Fruit fly (Drosophila melanogaster) whole organism, embryonic: ENCODE results near the gene Eip93F.

ENCODE experiments used
- Antp ChIP-seq: fragments of 200-800 bp; sonication (Bioruptor generic); optimal IDR thresholded peaks from 3 replicates; lab custom pipeline; 2016; ENCODE audit warnings: missing biosample characterization, missing genetic modification characterization
- Awh ChIP-seq: fragments of 200-800 bp; sonication (Bioruptor generic); IDR thresholded peaks from 2 replicates; pipeline ENCODE4, ENCODE4 v1.3.6; 2022; ENCODE audit warnings: missing biosample characterization, missing genetic modification characterization
- Bdp1 ChIP-seq: fragments of 200-800 bp; sonication (Bioruptor generic); optimal IDR thresholded peaks from 3 replicates; lab custom pipeline; 2016; ENCODE audit warnings: missing biosample characterization, missing genetic modification characterization
- CG11560 ChIP-seq: fragments of 200-800 bp; sonication (Bioruptor generic); IDR thresholded peaks from 3 replicates; pipeline ENCODE4 v1.3.6; 2022; ENCODE audit warnings: missing biosample characterization, missing genetic modification characterization
- CG11723 ChIP-seq: fragments of 200-800 bp; sonication (Bioruptor generic); optimal IDR thresholded peaks from 2 replicates; lab custom pipeline; 2017; ENCODE audit warnings: missing biosample characterization, mild to moderate bottlenecking, missing genetic modification characterization
- CG12299 ChIP-seq: fragments of 200-800 bp; sonication (Bioruptor generic); optimal IDR thresholded peaks from 2 replicates; lab custom pipeline; 2018; ENCODE audit warnings: missing biosample characterization, mild to moderate bottlenecking, missing genetic modification characterization
- CG12659 ChIP-seq: fragments of 200-800 bp; sonication (Bioruptor generic); optimal IDR thresholded peaks from 3 replicates; lab custom pipeline; 2017; ENCODE audit warnings: mild to moderate bottlenecking, missing biosample characterization, missing genetic modification reagents, missing genetic modification characterization
- CG1647 ChIP-seq: fragments of 200-800 bp; sonication (Bioruptor generic); optimal IDR thresholded peaks from 3 replicates; lab custom pipeline; 2016; ENCODE audit warnings: missing biosample characterization, missing genetic modification characterization
- CG16863 ChIP-seq: fragments of 200-800 bp; sonication (Bioruptor generic); optimal IDR thresholded peaks from 3 replicates; lab custom pipeline; 2016; ENCODE audit warnings: missing biosample characterization, missing genetic modification characterization
- CG1792 ChIP-seq: fragments of 200-800 bp; sonication (Bioruptor generic); optimal IDR thresholded peaks from 2 replicates; lab custom pipeline; 2016; ENCODE audit warnings: missing biosample characterization, missing genetic modification characterization
- CG18476 ChIP-seq: fragments of 200-800 bp; sonication (Bioruptor generic); optimal IDR thresholded peaks from 2 replicates; lab custom pipeline; 2016; ENCODE audit warnings: missing biosample characterization, mild to moderate bottlenecking, missing genetic modification characterization
- CG2875 ChIP-seq: fragments of 200-800 bp; sonication (Bioruptor generic); optimal IDR thresholded peaks from 2 replicates; lab custom pipeline; 2017; ENCODE audit warnings: missing biosample characterization, mild to moderate bottlenecking, missing genetic modification characterization, missing genetic modification reagents
- CG32772 ChIP-seq: fragments of 200-800 bp; sonication (Bioruptor generic); IDR thresholded peaks from 2 replicates; pipeline ENCODE4 v1.3.6; 2022; ENCODE audit warnings: missing biosample characterization, missing genetic modification characterization
- CG34422 ChIP-seq: fragments of 200-800 bp; sonication (Bioruptor generic); IDR thresholded peaks from 3 replicates; pipeline ENCODE4 v1.3.6; 2022; ENCODE audit warnings: missing biosample characterization, missing genetic modification characterization
- CG4360 ChIP-seq: fragments of 200-800 bp; sonication (Bioruptor generic); IDR thresholded peaks from 2 replicates; pipeline ENCODE4 v1.3.6; 2022; ENCODE audit warnings: missing biosample characterization, missing genetic modification characterization
- CG4424 ChIP-seq: fragments of 200-800 bp; sonication (Bioruptor generic); optimal IDR thresholded peaks from 3 replicates; lab custom pipeline; 2016; ENCODE audit warnings: missing biosample characterization, missing genetic modification characterization
- CG6854 ChIP-seq: fragments of 200-800 bp; sonication (Bioruptor generic); optimal IDR thresholded peaks from 3 replicates; lab custom pipeline; 2017; ENCODE audit warnings: missing biosample characterization, mild to moderate bottlenecking, missing genetic modification characterization
- CG7357 ChIP-seq: fragments of 200-800 bp; sonication (Bioruptor generic); IDR thresholded peaks from 3 replicates; pipeline ENCODE4 v1.3.6; 2022; ENCODE audit warnings: missing biosample characterization, missing genetic modification characterization
- CG7556 ChIP-seq: fragments of 200-800 bp; sonication (Bioruptor generic); optimal IDR thresholded peaks from 2 replicates; lab custom pipeline; 2017; ENCODE audit warnings: missing biosample characterization, mild to moderate bottlenecking, missing genetic modification characterization
- CG7963 ChIP-seq: fragments of 200-800 bp; sonication (Bioruptor generic); IDR thresholded peaks from 3 replicates; pipeline ENCODE4 v1.3.6; 2022; ENCODE audit warnings: missing biosample characterization, missing genetic modification characterization; ENCODE audit not compliant: partially characterized antibody
- CG9609 ChIP-seq: fragments of 200-800 bp; sonication (Bioruptor generic); optimal IDR thresholded peaks from 3 replicates; lab custom pipeline; 2016; ENCODE audit warnings: missing biosample characterization, missing genetic modification characterization
- CG9876 ChIP-seq: fragments of 200-800 bp; sonication (Bioruptor generic); optimal IDR thresholded peaks from 2 replicates; lab custom pipeline; 2016; ENCODE audit warnings: missing biosample characterization, missing genetic modification characterization
- D19B ChIP-seq: fragments of 200-800 bp; sonication (Bioruptor generic); optimal IDR thresholded peaks from 2 replicates; lab custom pipeline; 2017; ENCODE audit warnings: missing biosample characterization, mild to moderate bottlenecking, missing genetic modification characterization
- Dll ChIP-seq: fragments of 200-800 bp; sonication (Bioruptor generic); IDR thresholded peaks from 4 replicates; pipeline ENCODE4 v1.3.6; 2022; ENCODE audit warnings: missing biosample characterization, missing genetic modification characterization; ENCODE audit not compliant: partially characterized antibody
- Gsc ChIP-seq: fragments of 200-800 bp; sonication (Bioruptor generic); IDR thresholded peaks from 2 replicates; pipeline ENCODE4 v1.3.6; 2022; ENCODE audit warnings: missing biosample characterization, missing genetic modification characterization
- Gug ChIP-seq: fragments of 200-800 bp; sonication (Bioruptor generic); IDR thresholded peaks from 4 replicates; pipeline ENCODE4 v1.3.6; 2022; ENCODE audit warnings: missing biosample characterization, missing genetic modification characterization
- H15 ChIP-seq: fragments of 200-800 bp; sonication (Bioruptor generic); IDR thresholded peaks from 3 replicates; pipeline ENCODE4 v1.3.6; 2022; ENCODE audit warnings: missing biosample characterization, missing genetic modification characterization
- H2.0 ChIP-seq: fragments of 200-800 bp; sonication (Bioruptor generic); IDR thresholded peaks from 2 replicates; pipeline ENCODE4 v1.3.6; 2022; ENCODE audit warnings: missing biosample characterization, missing genetic modification characterization
- Hr3 ChIP-seq: fragments of 200-800 bp; sonication (Bioruptor generic); optimal IDR thresholded peaks from 3 replicates; lab custom pipeline; 2016; ENCODE audit warnings: missing biosample characterization, missing genetic modification characterization
- Hr78 ChIP-seq, 2 experiments: fragments of 200-800 bp in 1 of 2; fragments of >200 bp in 1 of 2; sonication (Bioruptor generic) in 1 of 2; optimal IDR thresholded peaks; 2 replicates each; lab custom pipeline; 2017 to 2019; ENCODE audit warnings: missing biosample characterization in 2 of 2, missing genetic modification characterization in 2 of 2, mild to moderate bottlenecking in 1 of 2, moderate library complexity in 1 of 2
- Hsf ChIP-seq: fragments of 200-800 bp; sonication (Bioruptor generic); optimal IDR thresholded peaks from 3 replicates; lab custom pipeline; 2016; ENCODE audit warnings: missing biosample characterization, missing genetic modification characterization
- Max ChIP-seq: fragments of 200-800 bp; sonication (Bioruptor generic); optimal IDR thresholded peaks from 2 replicates; lab custom pipeline; 2016; ENCODE audit warnings: missing biosample characterization, mild to moderate bottlenecking, missing genetic modification characterization
- Sox102F ChIP-seq: fragments of 200-800 bp; sonication (Bioruptor generic); optimal IDR thresholded peaks from 2 replicates; lab custom pipeline; 2018; ENCODE audit warnings: missing biosample characterization, mild to moderate bottlenecking, missing genetic modification characterization, moderate library complexity
- Tbp ChIP-seq: fragments of >200 bp; optimal IDR thresholded peaks from 2 replicates; lab custom pipeline; 2018; ENCODE audit warnings: missing biosample characterization, missing genetic modification characterization
- ab ChIP-seq: fragments of 200-800 bp; sonication (Bioruptor generic); optimal IDR thresholded peaks from 2 replicates; lab custom pipeline; 2016; ENCODE audit warnings: missing biosample characterization, missing genetic modification characterization
- bsh ChIP-seq, 2 experiments: fragments of 200-800 bp; sonication (Bioruptor generic); optimal IDR thresholded peaks; 2 replicates each; lab custom pipeline; 2017 to 2018; ENCODE audit warnings: mild to moderate bottlenecking in 2 of 2, missing biosample characterization in 2 of 2, missing genetic modification characterization in 2 of 2, moderate library complexity in 1 of 2
- disco-r ChIP-seq: fragments of 200-800 bp; sonication (Bioruptor generic); optimal IDR thresholded peaks from 2 replicates; lab custom pipeline; 2016; ENCODE audit warnings: missing biosample characterization, missing genetic modification characterization
- esg ChIP-seq: fragments of 200-800 bp; sonication (Bioruptor generic); conservative IDR thresholded peaks from 2 replicates; pipeline ENCODE4 v1.3.6; 2022; ENCODE audit warnings: missing biosample characterization, missing genetic modification characterization
- ftz-f1 ChIP-seq: fragments of 200-800 bp; sonication (Bioruptor generic); optimal IDR thresholded peaks from 2 replicates; lab custom pipeline; 2016; ENCODE audit warnings: missing biosample characterization, missing genetic modification characterization
- grau ChIP-seq: fragments of 200-800 bp; optimal IDR thresholded peaks from 3 replicates; lab custom pipeline; 2019; ENCODE audit warnings: missing biosample characterization, mild to moderate bottlenecking, missing genetic modification characterization, moderate library complexity
- jigr1 ChIP-seq: fragments of 200-800 bp; sonication (Bioruptor generic); IDR thresholded peaks from 3 replicates; pipeline ENCODE4 v1.3.6; 2022; ENCODE audit warnings: missing biosample characterization, missing genetic modification characterization
- klu ChIP-seq: fragments of 200-800 bp; sonication (Bioruptor generic); IDR thresholded peaks from 2 replicates; pipeline ENCODE4 v1.3.6; 2022; ENCODE audit warnings: missing biosample characterization, missing genetic modification characterization
- lov ChIP-seq, 2 experiments: fragments of 200-800 bp in 1 of 2; fragments of >200 bp in 1 of 2; sonication (Bioruptor generic) in 1 of 2; IDR thresholded peaks in 1 of 2; optimal IDR thresholded peaks in 1 of 2; 2 replicates in 1 of 2; 3 replicates in 1 of 2; pipeline versions ENCODE4 v1.3.6 to Lab custom; 2017 to 2022; ENCODE audit warnings: missing biosample characterization in 1 of 2, missing genetic modification characterization in 1 of 2
- nom ChIP-seq: fragments of 200-800 bp; sonication (Bioruptor generic); optimal IDR thresholded peaks from 2 replicates; lab custom pipeline; 2017; ENCODE audit warnings: missing biosample characterization, missing genetic modification characterization, mild to moderate bottlenecking, moderate library complexity, missing genetic modification reagents
- peb ChIP-seq: fragments of 200-800 bp; sonication (Bioruptor generic); IDR thresholded peaks from 2 replicates; pipeline ENCODE4 v1.3.6; 2022; ENCODE audit warnings: missing biosample characterization, missing genetic modification characterization
- prd ChIP-seq, 3 experiments: fragments of >200 bp in 2 of 3; fragments of 200-800 bp in 1 of 3; sonication (Bioruptor generic) in 1 of 3; optimal IDR thresholded peaks in 2 of 3; IDR thresholded peaks in 1 of 3; 2 replicates in 2 of 3; 3 replicates in 1 of 3; pipeline versions ENCODE4 v1.3.6 to Lab custom; 2017 to 2022; ENCODE audit warnings: missing biosample characterization in 1 of 3, missing genetic modification characterization in 1 of 3
- pzg ChIP-seq: fragments of 200-800 bp; sonication (Bioruptor generic); optimal IDR thresholded peaks from 3 replicates; lab custom pipeline; 2018; ENCODE audit warnings: missing biosample characterization, mild to moderate bottlenecking, missing genetic modification characterization, moderate library complexity
- sisA ChIP-seq: fragments of 200-800 bp; sonication (Bioruptor generic); IDR thresholded peaks from 2 replicates; pipeline ENCODE4 v1.3.6; 2022; ENCODE audit warnings: missing biosample characterization, missing genetic modification characterization
- slbo ChIP-seq: fragments of 200-800 bp; sonication (Bioruptor generic); IDR thresholded peaks from 2 replicates; pipeline ENCODE4 v1.3.6; 2022; ENCODE audit warnings: missing biosample characterization, missing genetic modification characterization
- tx ChIP-seq: fragments of 200-800 bp; sonication (Bioruptor generic); optimal IDR thresholded peaks from 2 replicates; lab custom pipeline; 2016; ENCODE audit warnings: missing biosample characterization, missing genetic modification characterization

Gene Eip93F

DNA sequence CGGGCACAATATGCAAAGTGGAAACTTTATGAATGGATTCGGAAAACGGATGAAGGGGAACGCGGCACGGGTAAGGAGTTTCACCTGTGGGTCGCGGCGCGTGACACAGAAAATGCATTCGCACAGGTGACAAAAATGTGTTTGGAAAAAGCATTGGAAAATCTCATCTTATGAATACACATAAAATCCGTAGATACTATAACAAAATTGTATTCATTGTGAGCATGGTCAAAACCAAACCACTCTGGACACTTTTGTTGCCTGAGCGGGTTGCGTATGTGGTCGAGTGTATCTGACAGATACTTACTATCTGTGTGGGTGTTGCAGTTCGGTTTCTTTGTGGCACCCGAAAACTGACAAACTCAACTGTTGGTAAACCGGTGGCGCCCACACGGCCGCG is 90.6 kb downstream of the Eip93F start (continued):
- TF ChIP-seq tx (GFP tag; lab: Kevin White, UChicago) (no peak), CG34422 (GFP tag; lab: Robert Waterston, UW) (peak; percentile 76), Bdp1 (GFP tag; lab: Kevin White, UChicago) (peak; percentile 13), D19B (GFP tag; lab: Kevin White, UChicago) (no peak), CG11723 (GFP tag; lab: Kevin White, UChicago) (no peak), sisA (GFP tag; lab: Robert Waterston, UW) (peak; percentile 59), Gug (GFP tag; lab: Robert Waterston, UW) (no peak; the same call in 2 of the 4 replicates), Awh (GFP tag; lab: Robert Waterston, UW) (peak; percentile 72), CG11560 (tag; lab: Robert Waterston, UW) (no peak), nom (GFP tag; lab: Kevin White, UChicago) (no peak), pzg (GFP tag; lab: Kevin White, UChicago) (no peak), CG4360 (GFP tag; lab: Robert Waterston, UW) (peak; percentile 54), slbo (peak; percentile 36; the same call in 1 of the 2 replicates), disco-r (GFP tag; lab: Kevin White, UChicago) (no peak), lov (optimal IDR thresholded peaks at IDR 0.05; lab: Kevin White, UChicago) (no peak), lov (GFP tag; IDR thresholded peaks at IDR 0.05; lab: Robert Waterston, UW) (peak; percentile 82; the same call in 2 of the 3 replicates), Max (GFP tag; lab: Kevin White, UChicago) (peak; percentile 15), CG2875 (peak; percentile 34), klu (GFP tag; lab: Robert Waterston, UW) (no peak), CG1647 (no peak), CG1792 (GFP tag; lab: Kevin White, UChicago) (no peak), CG12659 (GFP tag; lab: Kevin White, UChicago) (peak; percentile 34), Hr3 (GFP tag; lab: Kevin White, UChicago) (peak; percentile 25), CG9876 (no peak), Dll (GFP tag; lab: Robert Waterston, UW) (no peak), CG7357 (GFP tag; lab: Robert Waterston, UW) (0 out of 3 replicates have a peak, but pooled peaks have one; percentile 17), CG7556 (GFP tag; lab: Kevin White, UChicago) (peak; percentile 45), Tbp (GFP tag; lab: Kevin White, UChicago) (no peak), Antp (GFP tag; lab: Kevin White, UChicago) (peak; percentile 29), bsh (GFP tag; optimal IDR thresholded peaks at IDR 0.05; lab: Kevin White, UChicago) (peak; percentile 28 to 69), Sox102F (GFP tag; lab: Kevin White, UChicago) (no peak), peb (GFP tag; lab: Robert Waterston, UW) (0 out of 2 replicates have a peak, but pooled peaks have one; percentile 27), ftz-f1 (no peak), grau (peak; percentile 38), Hsf (peak; percentile 45), esg (GFP tag; lab: Robert Waterston, UW) (peak; percentile 29; the same call in 1 of the 2 replicates), prd (optimal IDR thresholded peaks at IDR 0.05; lab: Kevin White, UChicago) (no peak), prd (GFP tag; IDR thresholded peaks at IDR 0.05; lab: Robert Waterston, UW) (peak; percentile 80), jigr1 (GFP tag; lab: Robert Waterston, UW) (no peak), CG9609 (no peak), ab (GFP tag; lab: Kevin White, UChicago) (no peak), CG4424 (GFP tag; lab: Kevin White, UChicago) (peak; percentile 44), CG32772 (peak; percentile 54), CG12299 (tag; lab: Kevin White, UChicago) (no peak), CG16863 (no peak), CG18476 (GFP tag; lab: Kevin White, UChicago) (peak; percentile 18), CG6854 (no peak), H15 (peak; percentile 60; the same call in 2 of the 3 replicates), H2.0 (peak; percentile 71), Hr78 (GFP tag; optimal IDR thresholded peaks at IDR 0.05; lab: Kevin White, UChicago) (peak in 1 of 2 experiments; percentile 62), Gsc (no peak), CG7963 (GFP tag; lab: Robert Waterston, UW) (no peak)
